Fruit fly (Drosophila melanogaster) whole organism, embryonic: Measurements from ENCODE around the gene CG12301.

Experiments
- Adf1 ChIP-seq: fragments of 200-800 bp; sonication (Bioruptor generic); IDR thresholded peaks from 2 replicates; pipeline ENCODE4 v1.3.6; 2022; ENCODE audit warnings: missing biosample characterization, missing genetic modification characterization
- Antp ChIP-seq: fragments of 200-800 bp; sonication (Bioruptor generic); optimal IDR thresholded peaks from 3 replicates; lab custom pipeline; 2016; ENCODE audit warnings: missing biosample characterization, missing genetic modification characterization
- B-H1 ChIP-seq: fragments of 200-800 bp; sonication (Bioruptor generic); IDR thresholded peaks from 3 replicates; pipeline ENCODE4 v1.3.6; 2022; ENCODE audit warnings: missing biosample characterization, missing genetic modification characterization
- CG11085 ChIP-seq: fragments of 200-800 bp; sonication (Bioruptor generic); IDR thresholded peaks from 2 replicates; pipeline ENCODE4 v1.3.6; 2022; ENCODE audit warnings: missing biosample characterization, missing genetic modification characterization
- CG11093 ChIP-seq: fragments of 200-800 bp; sonication (Bioruptor generic); IDR thresholded peaks from 3 replicates; pipeline ENCODE4 v1.3.6; 2022; ENCODE audit warnings: missing biosample characterization, missing genetic modification characterization
- CG11456 ChIP-seq: fragments of 200-800 bp; sonication (Bioruptor generic); IDR thresholded peaks from 3 replicates; pipeline ENCODE4 v1.3.6; 2022; ENCODE audit warnings: missing biosample characterization, missing genetic modification characterization
- CG12236 ChIP-seq: fragments of 200-800 bp; sonication (Bioruptor generic); optimal IDR thresholded peaks from 2 replicates; lab custom pipeline; 2016; ENCODE audit warnings: missing biosample characterization, missing genetic modification characterization
- CG1529 ChIP-seq: fragments of 200-800 bp; sonication (Bioruptor generic); optimal IDR thresholded peaks from 3 replicates; lab custom pipeline; 2018; ENCODE audit warnings: missing biosample characterization, missing genetic modification characterization
- CG1603 ChIP-seq: fragments of 200-800 bp; sonication (Bioruptor generic); optimal IDR thresholded peaks from 2 replicates; lab custom pipeline; 2019; ENCODE audit warnings: missing biosample characterization, mild to moderate bottlenecking, missing genetic modification characterization, moderate library complexity
- CG16815 ChIP-seq: fragments of 200-800 bp; sonication (Bioruptor generic); optimal IDR thresholded peaks from 3 replicates; lab custom pipeline; 2017; ENCODE audit warnings: missing biosample characterization, mild to moderate bottlenecking, missing genetic modification characterization
- CG17802 ChIP-seq: fragments of 200-800 bp; sonication (Bioruptor generic); optimal IDR thresholded peaks from 2 replicates; lab custom pipeline; 2018; ENCODE audit warnings: missing biosample characterization, mild to moderate bottlenecking, missing genetic modification characterization, moderate library complexity
- CG17829 ChIP-seq: fragments of 200-800 bp; optimal IDR thresholded peaks from 2 replicates; lab custom pipeline; 2019; ENCODE audit warnings: missing biosample characterization, mild to moderate bottlenecking, missing genetic modification characterization, moderate library complexity
- CG18262 ChIP-seq: fragments of 200-800 bp; optimal IDR thresholded peaks from 3 replicates; lab custom pipeline; 2019; ENCODE audit warnings: missing biosample characterization, mild to moderate bottlenecking, missing genetic modification characterization, moderate library complexity
- CG30020 ChIP-seq: fragments of 200-800 bp; optimal IDR thresholded peaks from 2 replicates; lab custom pipeline; 2019; ENCODE audit warnings: missing biosample characterization, mild to moderate bottlenecking, missing genetic modification characterization, moderate library complexity
- CG30431 ChIP-seq: fragments of 200-800 bp; sonication (Bioruptor generic); optimal IDR thresholded peaks from 2 replicates; lab custom pipeline; 2017; ENCODE audit warnings: missing biosample characterization, missing genetic modification characterization
- CG32767 ChIP-seq: fragments of 200-800 bp; sonication (Bioruptor generic); IDR thresholded peaks from 2 replicates; pipeline ENCODE4 v1.3.6; 2022; ENCODE audit warnings: missing biosample characterization, missing genetic modification characterization
- CG32772 ChIP-seq: fragments of 200-800 bp; sonication (Bioruptor generic); IDR thresholded peaks from 2 replicates; pipeline ENCODE4 v1.3.6; 2022; ENCODE audit warnings: missing biosample characterization, missing genetic modification characterization
- CG34422 ChIP-seq: fragments of 200-800 bp; sonication (Bioruptor generic); IDR thresholded peaks from 3 replicates; pipeline ENCODE4 v1.3.6; 2022; ENCODE audit warnings: missing biosample characterization, missing genetic modification characterization
- CG4282 ChIP-seq: fragments of 200-800 bp; sonication (Bioruptor generic); optimal IDR thresholded peaks from 2 replicates; lab custom pipeline; 2016; ENCODE audit warnings: missing biosample characterization, missing genetic modification characterization
- CG9817 ChIP-seq: fragments of 200-800 bp; sonication (Bioruptor generic); optimal IDR thresholded peaks from 2 replicates; lab custom pipeline; 2018; ENCODE audit warnings: missing biosample characterization, mild to moderate bottlenecking, missing genetic modification characterization, moderate library complexity
- CoRest ChIP-seq: fragments of 200-800 bp; sonication (Bioruptor generic); optimal IDR thresholded peaks from 3 replicates; lab custom pipeline; 2018; ENCODE audit warnings: missing biosample characterization, mild to moderate bottlenecking, missing genetic modification characterization, moderate library complexity
- Dref ChIP-seq: fragments of 200-800 bp; sonication (Bioruptor generic); IDR thresholded peaks from 2 replicates; pipeline ENCODE4 v1.3.6; 2022; ENCODE audit warnings: missing biosample characterization, missing genetic modification characterization
- Drgx ChIP-seq: fragments of 200-800 bp; sonication (Bioruptor generic); IDR thresholded peaks from 2 replicates; pipeline ENCODE4 v1.3.6; 2022; ENCODE audit warnings: missing biosample characterization, missing genetic modification characterization
- Elba2 ChIP-seq: fragments of 200-800 bp; sonication (Bioruptor generic); optimal IDR thresholded peaks from 3 replicates; lab custom pipeline; 2016; ENCODE audit warnings: missing biosample characterization, missing genetic modification characterization
- Mad ChIP-seq: fragments of 200-800 bp; sonication (Bioruptor generic); optimal IDR thresholded peaks from 2 replicates; lab custom pipeline; 2016; ENCODE audit warnings: missing biosample characterization, missing genetic modification characterization
- Mes4 ChIP-seq: fragments of 200-800 bp; sonication (Bioruptor generic); optimal IDR thresholded peaks from 2 replicates; lab custom pipeline; 2016; ENCODE audit warnings: missing biosample characterization, missing genetic modification characterization
- NfI ChIP-seq: fragments of 200-800 bp; sonication (Bioruptor generic); optimal IDR thresholded peaks from 3 replicates; lab custom pipeline; 2018; ENCODE audit warnings: missing biosample characterization, mild to moderate bottlenecking, missing genetic modification characterization, moderate library complexity
- Rfx ChIP-seq: fragments of 200-800 bp; sonication (Bioruptor generic); IDR thresholded peaks from 2 replicates; pipeline ENCODE4 v1.3.6; 2022; ENCODE audit warnings: missing biosample characterization, missing genetic modification characterization
- Sox100B ChIP-seq: fragments of 200-800 bp; sonication (Bioruptor generic); optimal IDR thresholded peaks from 3 replicates; lab custom pipeline; 2018; ENCODE audit warnings: missing biosample characterization, mild to moderate bottlenecking, missing genetic modification characterization
- Ssrp ChIP-seq: fragments of 200-800 bp; sonication (Bioruptor generic); optimal IDR thresholded peaks from 2 replicates; lab custom pipeline; 2018; ENCODE audit warnings: missing biosample characterization, mild to moderate bottlenecking, missing genetic modification characterization, moderate library complexity
- Xbp1 ChIP-seq: fragments of 200-800 bp; sonication (Bioruptor generic); optimal IDR thresholded peaks from 3 replicates; lab custom pipeline; 2016; ENCODE audit warnings: missing biosample characterization, mild to moderate bottlenecking, missing genetic modification characterization
- al ChIP-seq: fragments of 200-800 bp; sonication (Bioruptor generic); IDR thresholded peaks from 2 replicates; pipeline ENCODE4 v1.3.6; 2022; ENCODE audit warnings: missing biosample characterization, missing genetic modification characterization
- bsh ChIP-seq, 2 experiments: fragments of 200-800 bp; sonication (Bioruptor generic); optimal IDR thresholded peaks; 2 replicates each; lab custom pipeline; 2017 to 2018; ENCODE audit warnings: mild to moderate bottlenecking in 2 of 2, missing biosample characterization in 2 of 2, missing genetic modification characterization in 2 of 2, moderate library complexity in 1 of 2
- crc ChIP-seq: fragments of 200-800 bp; sonication (Bioruptor generic); optimal IDR thresholded peaks from 2 replicates; lab custom pipeline; 2016; ENCODE audit warnings: missing biosample characterization, missing genetic modification characterization
- croc ChIP-seq: fragments of 200-800 bp; sonication (Bioruptor generic); conservative IDR thresholded peaks from 3 replicates; pipeline ENCODE4 v1.3.6; 2022; ENCODE audit warnings: missing biosample characterization, missing genetic modification characterization
- crol ChIP-seq: fragments of 200-800 bp; sonication (Bioruptor generic); IDR thresholded peaks from 2 replicates; pipeline ENCODE4 v1.3.6; 2022; ENCODE audit warnings: missing biosample characterization, missing genetic modification characterization
- dmrt99B ChIP-seq: fragments of 200-800 bp; sonication (Bioruptor generic); optimal IDR thresholded peaks from 2 replicates; lab custom pipeline; 2018; ENCODE audit warnings: missing biosample characterization, mild to moderate bottlenecking, missing genetic modification characterization, moderate library complexity
- eve ChIP-seq, 2 experiments: fragments of >200 bp; optimal IDR thresholded peaks; 2 replicates each; lab custom pipeline; 2017; ENCODE audit warnings: missing biosample characterization in 2 of 2, missing genetic modification characterization in 2 of 2
- exex ChIP-seq: fragments of 200-800 bp; sonication (Bioruptor generic); optimal IDR thresholded peaks from 4 replicates; lab custom pipeline; 2018; ENCODE audit warnings: missing biosample characterization, mild to moderate bottlenecking, missing genetic modification characterization, moderate library complexity
- grn ChIP-seq: fragments of 200-800 bp; sonication (Bioruptor generic); optimal IDR thresholded peaks from 3 replicates; lab custom pipeline; 2017; ENCODE audit warnings: missing biosample characterization, missing genetic modification characterization
- ind ChIP-seq: fragments of 200-800 bp; sonication (Bioruptor generic); optimal IDR thresholded peaks from 3 replicates; lab custom pipeline; 2016; ENCODE audit warnings: missing biosample characterization, missing genetic modification characterization
- jing ChIP-seq: fragments of 200-800 bp; sonication (Bioruptor generic); optimal IDR thresholded peaks from 2 replicates; lab custom pipeline; 2018; ENCODE audit warnings: missing biosample characterization, mild to moderate bottlenecking, missing genetic modification characterization
- onecut ChIP-seq: fragments of 200-800 bp; sonication (Bioruptor generic); IDR thresholded peaks from 2 replicates; pipeline ENCODE4 v1.3.6; 2022; ENCODE audit warnings: missing biosample characterization, missing genetic modification characterization
- pnt ChIP-seq: fragments of 200-800 bp; sonication (Bioruptor generic); optimal IDR thresholded peaks from 3 replicates; lab custom pipeline; 2016; ENCODE audit warnings: missing biosample characterization, missing genetic modification characterization
- slou ChIP-seq: fragments of 200-800 bp; sonication (Bioruptor generic); optimal IDR thresholded peaks from 3 replicates; lab custom pipeline; 2016; ENCODE audit warnings: missing biosample characterization, missing genetic modification characterization
- sqz ChIP-seq: fragments of 200-800 bp; sonication (Bioruptor generic); optimal IDR thresholded peaks from 3 replicates; lab custom pipeline; 2018; ENCODE audit warnings: missing biosample characterization, mild to moderate bottlenecking, missing genetic modification characterization
- tin ChIP-seq: fragments of 200-800 bp; sonication (Bioruptor generic); optimal IDR thresholded peaks from 3 replicates; lab custom pipeline; 2016; ENCODE audit warnings: missing biosample characterization, missing genetic modification characterization
- ttk ChIP-seq: fragments of 200-800 bp; sonication (Bioruptor generic); IDR thresholded peaks from 2 replicates; pipeline ENCODE4 v2.1.2; 2022; ENCODE audit warnings: missing biosample characterization, missing genetic modification characterization
- zen2 ChIP-seq: fragments of 200-800 bp; sonication (Bioruptor generic); IDR thresholded peaks from 3 replicates; pipeline ENCODE4 v1.3.6; 2022; ENCODE audit warnings: missing biosample characterization, missing genetic modification characterization; ENCODE audit not compliant: partially characterized antibody
- zfh2 ChIP-seq: fragments of 200-800 bp; sonication (Bioruptor generic); optimal IDR thresholded peaks from 2 replicates; lab custom pipeline; 2016; ENCODE audit warnings: missing biosample characterization, missing genetic modification characterization

CG12301 gene

DNA sequence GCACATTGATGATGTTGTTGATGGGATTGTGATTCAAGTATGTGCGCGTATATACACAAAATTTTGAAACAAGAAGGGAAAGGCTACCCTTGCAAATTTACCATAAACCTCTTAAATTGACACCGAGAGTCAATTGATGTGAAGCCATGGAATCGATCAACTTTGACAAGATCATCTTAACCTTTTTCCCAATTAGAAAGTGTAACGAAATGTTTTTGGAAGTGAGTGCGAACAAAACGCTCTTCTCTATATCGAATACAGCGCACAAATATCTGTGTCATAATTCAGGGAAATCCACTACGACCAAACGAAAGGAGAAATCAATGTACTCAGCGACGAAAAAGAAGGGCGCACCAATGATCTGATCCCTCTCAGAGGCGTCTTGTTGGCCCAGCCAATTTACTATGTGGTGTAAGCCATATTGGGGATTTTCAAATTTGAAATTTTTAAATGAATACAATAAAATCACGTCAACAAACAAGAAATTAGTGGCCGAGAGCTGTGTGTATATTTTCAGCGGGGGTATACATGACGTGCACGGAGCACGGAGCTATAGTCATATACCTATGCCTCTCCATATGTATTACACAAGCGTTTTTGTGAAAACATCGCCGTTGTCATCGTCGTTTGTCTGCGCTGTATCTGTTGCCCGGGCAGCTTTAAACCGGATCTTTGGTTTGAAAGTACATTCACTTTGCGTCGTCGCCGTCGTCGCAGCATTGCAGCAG, 47.0 kb upstream of the CG12301 start (continued):
- peak; percentile 42 for TF ChIP-seq Xbp1 (GFP tag; lab: Kevin White, UChicago)
- TF ChIP-seq zfh2: peak; percentile 50
- 0 out of 2 replicates have a peak, but pooled peaks have one; percentile 4 for TF ChIP-seq CG32772 (GFP tag; lab: Robert Waterston, UW)
- peak; percentile 35 for TF ChIP-seq CG12236 (GFP tag; lab: Kevin White, UChicago)
- peak; percentile 81 for TF ChIP-seq dmrt99B
- peak; percentile 28 for TF ChIP-seq Sox100B
- TF ChIP-seq CG1603 (tag; lab: Kevin White, UChicago): peak; percentile 36
- no peak for TF ChIP-seq zen2
- TF ChIP-seq exex (tag; lab: Kevin White, UChicago): no peak
- peak; percentile 24; the same call in 1 of the 2 replicates for TF ChIP-seq al
- TF ChIP-seq CG4282 (GFP tag; lab: Kevin White, UChicago): no peak
- TF ChIP-seq Elba2 (GFP tag; lab: Kevin White, UChicago): no peak
- peak; percentile 30 for TF ChIP-seq CG18262
- peak; percentile 12 for TF ChIP-seq pnt
- TF ChIP-seq Drgx (GFP tag; lab: Robert Waterston, UW): peak; percentile 61; the same call in 1 of the 2 replicates
- TF ChIP-seq bsh (GFP tag; optimal IDR thresholded peaks at IDR 0.05; lab: Kevin White, UChicago): peak; percentile 40 to 59
- TF ChIP-seq Rfx (GFP tag; lab: Robert Waterston, UW): peak; percentile 43
- no peak for TF ChIP-seq crc (GFP tag; lab: Kevin White, UChicago)
- no peak for TF ChIP-seq Mad (GFP tag; lab: Kevin White, UChicago)
- peak; percentile 46 for TF ChIP-seq CG17802 (tag; lab: Kevin White, UChicago)
- TF ChIP-seq Dref (GFP tag; lab: Robert Waterston, UW): no peak
- no peak for TF ChIP-seq onecut (GFP tag; lab: Robert Waterston, UW)
- no peak for TF ChIP-seq sqz
- TF ChIP-seq tin (GFP tag; lab: Kevin White, UChicago): no peak
- no peak for TF ChIP-seq crol (GFP tag; lab: Robert Waterston, UW)
- TF ChIP-seq Mes4 (GFP tag; lab: Kevin White, UChicago): no peak
- no peak for TF ChIP-seq Adf1 (GFP tag; lab: Robert Waterston, UW)
- no peak for TF ChIP-seq CG16815 (GFP tag; lab: Kevin White, UChicago)
- TF ChIP-seq ind (GFP tag; lab: Kevin White, UChicago): peak; percentile 52
- TF ChIP-seq CG30431: no peak
- 0 out of 3 replicates have a peak, but pooled peaks have one; percentile 24 for TF ChIP-seq CG34422 (GFP tag; lab: Robert Waterston, UW)
- TF ChIP-seq NfI: peak; percentile 36
- peak; percentile 38 for TF ChIP-seq Antp (GFP tag; lab: Kevin White, UChicago)
- no peak; the same call in 2 of the 3 replicates for TF ChIP-seq croc (GFP tag; lab: Robert Waterston, UW)
- TF ChIP-seq slou (GFP tag; lab: Kevin White, UChicago): no peak
- TF ChIP-seq CG11093 (GFP tag; lab: Robert Waterston, UW): 0 out of 3 replicates have a peak, but pooled peaks have one; percentile 6
- TF ChIP-seq grn: peak; percentile 62
- peak; percentile 28 for TF ChIP-seq CG9817
- TF ChIP-seq jing (GFP tag; lab: Kevin White, UChicago): no peak
- TF ChIP-seq eve (GFP tag; optimal IDR thresholded peaks at IDR 0.05; lab: Kevin White, UChicago): peak in 1 of 2 experiments; percentile 93
- peak; percentile 42 for TF ChIP-seq CG17829
- no peak for TF ChIP-seq CG11085 (GFP tag; lab: Robert Waterston, UW)
- peak; percentile 40 for TF ChIP-seq Ssrp (tag; lab: Kevin White, UChicago)
- peak; percentile 3 for TF ChIP-seq CG1529 (GFP tag; lab: Kevin White, UChicago)
- peak; percentile 36 for TF ChIP-seq CoRest (tag; lab: Kevin White, UChicago)
- no peak for TF ChIP-seq CG11456
- 0 out of 2 replicates have a peak, but pooled peaks have one; percentile 48 for TF ChIP-seq CG32767
- peak; percentile 53 for TF ChIP-seq ttk (GFP tag; lab: Robert Waterston, UW)
- TF ChIP-seq B-H1: no peak
- TF ChIP-seq CG30020 (tag; lab: Kevin White, UChicago): no peak
